Worm (Caenorhabditis elegans) whole organism, L1 larva: ENCODE data around the gene sri-6.

Experiments used
- F16B12.6 ChIP-seq: fragments of 150-350 bp; optimal IDR thresholded peaks from 2 replicates; lab custom pipeline; 2014; ENCODE audit warnings: missing biosample characterization, missing genetic modification characterization
- ama-1 ChIP-seq: fragments of 150-350 bp; optimal IDR thresholded peaks from 2 replicates; lab custom pipeline; 2014
- hlh-17 ChIP-seq: fragments of 200-800 bp; sonication (Bioruptor generic); optimal IDR thresholded peaks from 2 replicates; lab custom pipeline; 2018; ENCODE audit warnings: missing genetic modification characterization, mild to moderate bottlenecking, missing compliant biosample characterization, moderate library complexity, borderline replicate concordance
- lin-35 ChIP-seq, 2 experiments: fragments of 150-350 bp; optimal IDR thresholded peaks; 2 replicates each; lab custom pipeline; 2014; ENCODE audit warnings: missing biosample characterization in 2 of 2, missing genetic modification characterization in 2 of 2, missing genetic modification reagents in 2 of 2
- nhr-11 ChIP-seq: fragments of 150-350 bp; optimal IDR thresholded peaks from 2 replicates; lab custom pipeline; 2014; ENCODE audit warnings: missing biosample characterization, missing genetic modification characterization
- unc-130 ChIP-seq: fragments of 150-350 bp; optimal IDR thresholded peaks from 2 replicates; lab custom pipeline; 2017; ENCODE audit warnings: missing biosample characterization, missing genetic modification characterization, inconsistent platforms
- unc-86 ChIP-seq: sonication (generic microtip); optimal IDR thresholded peaks from 2 replicates; lab custom pipeline; 2016; ENCODE audit warnings: missing genetic modification characterization, missing compliant biosample characterization
- ztf-11 ChIP-seq, 2 experiments: sonication (generic microtip); optimal IDR thresholded peaks; 2 replicates each; lab custom pipeline; 2016 to 2017; ENCODE audit warnings: missing genetic modification characterization in 2 of 2, missing biosample characterization in 1 of 2, missing compliant biosample characterization in 1 of 2

DNA sequence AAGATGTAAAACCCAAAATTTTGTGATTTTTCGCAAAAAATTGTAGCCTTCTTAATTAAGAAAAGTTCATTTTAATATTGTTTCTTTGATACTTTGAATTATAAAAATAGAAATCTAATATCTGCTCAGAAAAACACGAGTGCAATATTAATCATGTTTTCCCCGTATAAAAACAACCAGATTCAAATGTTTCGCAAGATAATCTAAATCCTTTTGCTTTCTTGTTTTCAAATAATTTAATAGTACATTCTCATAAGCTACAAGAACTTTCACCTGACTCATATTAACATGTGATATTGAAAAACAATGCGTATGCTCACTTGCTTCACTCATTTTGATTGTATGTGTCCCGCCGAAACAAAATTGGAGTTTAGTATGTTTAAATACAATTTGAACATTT lies 49.8 kb downstream of the sri-6 start:
- TF ChIP-seq F16B12.6 (tag; lab: Kevin White, UChicago) (no peak), ztf-11 (tag; optimal IDR thresholded peaks at IDR 0.05; lab: Kevin White, UChicago) (no peak), nhr-11 (no peak), ama-1 (lab: Kevin White, UChicago) (no peak), hlh-17 (no peak), unc-130 (tag; lab: Kevin White, UChicago) (no peak), lin-35 (GFP tag; optimal IDR thresholded peaks at IDR 0.05; lab: Kevin White, UChicago) (no peak), unc-86 (no peak)
